Fruit fly (Drosophila melanogaster) whole organism, embryonic: ENCODE measurements around the gene POLDIP2.

Experiments used
- Aef1 ChIP-seq: fragments of 200-800 bp; sonication (Bioruptor generic); IDR thresholded peaks from 3 replicates; pipeline ENCODE4 v1.3.6; 2022; ENCODE audit warnings: missing biosample characterization, missing genetic modification characterization
- Atf-2 ChIP-seq: fragments of 200-800 bp; sonication (Bioruptor generic); optimal IDR thresholded peaks from 2 replicates; lab custom pipeline; 2016; ENCODE audit warnings: missing biosample characterization, missing genetic modification characterization
- B-H1 ChIP-seq: fragments of 200-800 bp; sonication (Bioruptor generic); IDR thresholded peaks from 3 replicates; pipeline ENCODE4 v1.3.6; 2022; ENCODE audit warnings: missing biosample characterization, missing genetic modification characterization
- CG1024 ChIP-seq: fragments of 200-800 bp; sonication (Bioruptor generic); IDR thresholded peaks from 2 replicates; pipeline ENCODE4 v1.3.6; 2022; ENCODE audit warnings: missing biosample characterization, missing genetic modification characterization
- CG10431 ChIP-seq: fragments of 200-800 bp; sonication (Bioruptor generic); optimal IDR thresholded peaks from 3 replicates; lab custom pipeline; 2018; ENCODE audit warnings: missing biosample characterization, mild to moderate bottlenecking, missing genetic modification characterization
- CG10979 ChIP-seq: fragments of 200-800 bp; sonication (Bioruptor generic); optimal IDR thresholded peaks from 2 replicates; lab custom pipeline; 2018; ENCODE audit warnings: missing biosample characterization, mild to moderate bottlenecking, missing genetic modification characterization, moderate library complexity
- CG12155 ChIP-seq: fragments of 200-800 bp; sonication (Bioruptor generic); optimal IDR thresholded peaks from 3 replicates; lab custom pipeline; 2016; ENCODE audit warnings: missing biosample characterization, missing genetic modification characterization
- CG12219 ChIP-seq: fragments of 200-800 bp; sonication (Bioruptor generic); optimal IDR thresholded peaks from 3 replicates; lab custom pipeline; 2018; ENCODE audit warnings: missing biosample characterization, mild to moderate bottlenecking, missing genetic modification characterization
- CG14860 ChIP-seq: fragments of 200-800 bp; sonication (Bioruptor generic); IDR thresholded peaks from 3 replicates; pipeline ENCODE4 v1.3.6; 2022; ENCODE audit warnings: missing biosample characterization, missing genetic modification characterization; ENCODE audit not compliant: partially characterized antibody
- CG31441 ChIP-seq: fragments of 200-800 bp; sonication (Bioruptor generic); IDR thresholded peaks from 2 replicates; pipeline ENCODE4 v1.3.6; 2022; ENCODE audit warnings: missing biosample characterization, missing genetic modification characterization
- CG32772 ChIP-seq: fragments of 200-800 bp; sonication (Bioruptor generic); IDR thresholded peaks from 2 replicates; pipeline ENCODE4 v1.3.6; 2022; ENCODE audit warnings: missing biosample characterization, missing genetic modification characterization
- CG3407 ChIP-seq: fragments of 200-800 bp; sonication (Bioruptor generic); optimal IDR thresholded peaks from 2 replicates; lab custom pipeline; 2018; ENCODE audit warnings: missing biosample characterization, mild to moderate bottlenecking, missing genetic modification characterization
- CG3726 ChIP-seq: fragments of 200-800 bp; sonication (Bioruptor generic); IDR thresholded peaks from 3 replicates; pipeline ENCODE4, ENCODE4 v1.3.6; 2022; ENCODE audit warnings: missing biosample characterization, missing genetic modification characterization
- CG3995 ChIP-seq: fragments of 200-800 bp; sonication (Bioruptor generic); optimal IDR thresholded peaks from 3 replicates; lab custom pipeline; 2016; ENCODE audit warnings: missing biosample characterization, missing genetic modification characterization
- CG42726 ChIP-seq: fragments of 200-800 bp; sonication (Bioruptor generic); IDR thresholded peaks from 2 replicates; pipeline ENCODE4 v1.3.6; 2022; ENCODE audit warnings: missing biosample characterization, missing genetic modification characterization; ENCODE audit not compliant: partially characterized antibody
- CG5953 ChIP-seq: fragments of 200-800 bp; sonication (Bioruptor generic); IDR thresholded peaks from 2 replicates; pipeline ENCODE4 v1.3.6; 2022; ENCODE audit warnings: missing biosample characterization, missing genetic modification characterization
- CG7745 ChIP-seq: fragments of 200-800 bp; sonication (Bioruptor generic); optimal IDR thresholded peaks from 2 replicates; lab custom pipeline; 2018; ENCODE audit warnings: missing biosample characterization, mild to moderate bottlenecking, missing genetic modification characterization, moderate library complexity
- CG8765 ChIP-seq: fragments of 200-800 bp; sonication (Bioruptor generic); IDR thresholded peaks from 2 replicates; pipeline ENCODE4 v1.3.6; 2022; ENCODE audit warnings: missing biosample characterization, missing genetic modification characterization
- D ChIP-seq, 2 experiments: fragments of 200-800 bp in 1 of 2; fragments of >200 bp in 1 of 2; sonication (Bioruptor generic) in 1 of 2; optimal IDR thresholded peaks; 2 replicates in 1 of 2; 3 replicates in 1 of 2; lab custom pipeline; 2017; ENCODE audit warnings: mild to moderate bottlenecking in 1 of 2, missing biosample characterization in 1 of 2, missing genetic modification characterization in 1 of 2, missing genetic modification reagents in 1 of 2
- Doc2 ChIP-seq: fragments of 200-800 bp; sonication (Bioruptor generic); IDR thresholded peaks from 2 replicates; pipeline ENCODE4 v1.3.6; 2022; ENCODE audit warnings: missing biosample characterization, missing genetic modification characterization
- Dref ChIP-seq: fragments of 200-800 bp; sonication (Bioruptor generic); IDR thresholded peaks from 2 replicates; pipeline ENCODE4 v1.3.6; 2022; ENCODE audit warnings: missing biosample characterization, missing genetic modification characterization
- Fer3 ChIP-seq: fragments of 200-800 bp; sonication (Bioruptor generic); optimal IDR thresholded peaks from 2 replicates; lab custom pipeline; 2018; ENCODE audit warnings: missing biosample characterization, mild to moderate bottlenecking, missing genetic modification characterization, moderate library complexity
- HHEX ChIP-seq: fragments of 200-800 bp; sonication (Bioruptor generic); optimal IDR thresholded peaks from 3 replicates; lab custom pipeline; 2017; ENCODE audit warnings: missing biosample characterization, mild to moderate bottlenecking, missing genetic modification characterization, missing genetic modification reagents
- HmgZ ChIP-seq: fragments of 200-800 bp; sonication (Bioruptor generic); optimal IDR thresholded peaks from 2 replicates; lab custom pipeline; 2018; ENCODE audit warnings: missing biosample characterization, mild to moderate bottlenecking, missing genetic modification characterization
- Hmx ChIP-seq: fragments of 200-800 bp; sonication (Bioruptor generic); optimal IDR thresholded peaks from 2 replicates; lab custom pipeline; 2016; ENCODE audit warnings: missing biosample characterization, missing genetic modification characterization
- Hr39 ChIP-seq: fragments of >200 bp; optimal IDR thresholded peaks from 2 replicates; lab custom pipeline; 2017
- Hr78 ChIP-seq, 2 experiments: fragments of 200-800 bp in 1 of 2; fragments of >200 bp in 1 of 2; sonication (Bioruptor generic) in 1 of 2; optimal IDR thresholded peaks; 2 replicates each; lab custom pipeline; 2017 to 2019; ENCODE audit warnings: missing biosample characterization in 2 of 2, missing genetic modification characterization in 2 of 2, mild to moderate bottlenecking in 1 of 2, moderate library complexity in 1 of 2
- Nf-YB ChIP-seq: fragments of 200-800 bp; sonication (Bioruptor generic); optimal IDR thresholded peaks from 3 replicates; lab custom pipeline; 2019; ENCODE audit warnings: missing biosample characterization, mild to moderate bottlenecking, missing genetic modification characterization, moderate library complexity
- Poxn ChIP-seq: fragments of 200-800 bp; sonication (Bioruptor generic); IDR thresholded peaks from 2 replicates; pipeline ENCODE4 v1.3.6; 2022; ENCODE audit warnings: missing biosample characterization, missing genetic modification characterization
- Vsx1 ChIP-seq: fragments of 200-800 bp; sonication (Bioruptor generic); optimal IDR thresholded peaks from 2 replicates; lab custom pipeline; 2017; ENCODE audit warnings: missing biosample characterization, mild to moderate bottlenecking, missing genetic modification characterization, missing genetic modification reagents
- ase ChIP-seq: fragments of 200-800 bp; sonication (Bioruptor generic); IDR thresholded peaks from 3 replicates; pipeline ENCODE4 v1.3.6; 2022; ENCODE audit warnings: missing biosample characterization, missing genetic modification characterization
- br ChIP-seq: fragments of >200 bp; optimal IDR thresholded peaks from 2 replicates; lab custom pipeline; 2017
- caup ChIP-seq: fragments of 200-800 bp; sonication (Bioruptor generic); optimal IDR thresholded peaks from 3 replicates; lab custom pipeline; 2017; ENCODE audit warnings: missing biosample characterization, mild to moderate bottlenecking, missing genetic modification characterization, moderate library complexity; ENCODE audit not compliant: severe bottlenecking
- chn ChIP-seq: fragments of 200-800 bp; sonication (Bioruptor generic); optimal IDR thresholded peaks from 2 replicates; lab custom pipeline; 2016; ENCODE audit warnings: missing biosample characterization, missing genetic modification characterization
- corto ChIP-seq: fragments of 200-800 bp; sonication (Bioruptor generic); optimal IDR thresholded peaks from 2 replicates; lab custom pipeline; 2016; ENCODE audit warnings: missing biosample characterization, mild to moderate bottlenecking, missing genetic modification characterization, moderate library complexity
- crol ChIP-seq: fragments of 200-800 bp; sonication (Bioruptor generic); IDR thresholded peaks from 2 replicates; pipeline ENCODE4 v1.3.6; 2022; ENCODE audit warnings: missing biosample characterization, missing genetic modification characterization
- dpn ChIP-seq, 2 experiments: fragments of 200-800 bp; sonication (Bioruptor generic); optimal IDR thresholded peaks; 3 replicates each; lab custom pipeline; 2016; ENCODE audit warnings: missing biosample characterization in 2 of 2, missing genetic modification characterization in 2 of 2
- en ChIP-seq: fragments of 200-800 bp; sonication (Bioruptor generic); optimal IDR thresholded peaks from 2 replicates; lab custom pipeline; 2016; ENCODE audit warnings: missing biosample characterization, missing genetic modification characterization
- ewg ChIP-seq: fragments of 200-800 bp; sonication (Bioruptor generic); optimal IDR thresholded peaks from 3 replicates; lab custom pipeline; 2017; ENCODE audit warnings: mild to moderate bottlenecking, missing biosample characterization, missing genetic modification reagents, missing genetic modification characterization
- gce ChIP-seq: fragments of 200-800 bp; sonication (Bioruptor generic); IDR thresholded peaks from 3 replicates; pipeline ENCODE4 v1.3.6; 2022; ENCODE audit warnings: missing biosample characterization, missing genetic modification characterization
- gcm2 ChIP-seq: fragments of 200-800 bp; sonication (Bioruptor generic); optimal IDR thresholded peaks from 2 replicates; lab custom pipeline; 2016; ENCODE audit warnings: missing biosample characterization, missing genetic modification characterization
- jing ChIP-seq: fragments of 200-800 bp; sonication (Bioruptor generic); optimal IDR thresholded peaks from 2 replicates; lab custom pipeline; 2018; ENCODE audit warnings: missing biosample characterization, mild to moderate bottlenecking, missing genetic modification characterization
- kni ChIP-seq: fragments of 200-800 bp; sonication (Bioruptor generic); optimal IDR thresholded peaks from 3 replicates; lab custom pipeline; 2017; ENCODE audit warnings: mild to moderate bottlenecking, missing biosample characterization, missing genetic modification reagents, missing genetic modification characterization
- knrl ChIP-seq: fragments of 200-800 bp; sonication (Bioruptor generic); IDR thresholded peaks from 3 replicates; pipeline ENCODE4 v1.3.6; 2022; ENCODE audit warnings: missing biosample characterization, missing genetic modification characterization; ENCODE audit not compliant: partially characterized antibody
- maf-S ChIP-seq: fragments of 200-800 bp; sonication (Bioruptor generic); optimal IDR thresholded peaks from 2 replicates; lab custom pipeline; 2016; ENCODE audit warnings: missing biosample characterization, missing genetic modification characterization
- org-1 ChIP-seq: fragments of 200-800 bp; sonication (Bioruptor generic); optimal IDR thresholded peaks from 2 replicates; lab custom pipeline; 2017; ENCODE audit warnings: missing biosample characterization, missing genetic modification characterization
- pan ChIP-seq, 4 experiments: fragments of >200 bp in 3 of 4; fragments of 200-800 bp in 1 of 4; sonication (Bioruptor generic) in 1 of 4; optimal IDR thresholded peaks in 3 of 4; IDR thresholded peaks in 1 of 4; 2 replicates each; pipeline versions ENCODE4 v1.3.6 to Lab custom; 2017 to 2022; ENCODE audit warnings: missing biosample characterization in 2 of 4, missing genetic modification characterization in 2 of 4, mixed read lengths in 1 of 4
- rib ChIP-seq: fragments of 200-800 bp; sonication (Bioruptor generic); IDR thresholded peaks from 2 replicates; pipeline ENCODE4 v1.3.6; 2022; ENCODE audit warnings: missing biosample characterization, missing genetic modification characterization
- slbo ChIP-seq: fragments of 200-800 bp; sonication (Bioruptor generic); IDR thresholded peaks from 2 replicates; pipeline ENCODE4 v1.3.6; 2022; ENCODE audit warnings: missing biosample characterization, missing genetic modification characterization
- slou ChIP-seq: fragments of 200-800 bp; sonication (Bioruptor generic); optimal IDR thresholded peaks from 3 replicates; lab custom pipeline; 2016; ENCODE audit warnings: missing biosample characterization, missing genetic modification characterization
- usp ChIP-seq: fragments of >200 bp; optimal IDR thresholded peaks from 2 replicates; lab custom pipeline; 2017; ENCODE audit warnings: missing biosample characterization, missing genetic modification characterization

POLDIP2 gene

DNA sequence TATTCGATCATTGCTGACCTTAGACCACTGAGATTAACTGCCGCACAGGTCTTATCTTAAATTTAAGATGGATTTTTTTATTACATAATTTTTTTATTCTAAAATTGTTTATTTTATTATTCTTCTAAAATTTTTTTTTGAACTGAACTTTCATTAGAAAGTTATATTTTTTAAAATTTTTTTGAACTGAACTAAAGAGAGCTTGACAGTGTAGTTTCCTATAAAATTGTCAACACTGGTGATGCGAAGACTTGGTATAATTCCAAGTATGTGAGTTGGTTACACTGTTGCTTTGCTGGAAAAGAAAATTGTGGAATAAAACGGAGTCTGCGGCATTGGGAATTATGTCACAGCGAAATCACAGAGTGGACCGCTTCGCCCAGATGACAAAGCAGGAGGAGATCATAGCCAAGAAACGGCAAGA, 17.7 kb downstream of the POLDIP2 start, which contains the start of gene CG31550 (continued):
- TF ChIP-seq Atf-2 (GFP tag; lab: Kevin White, UChicago) (peak; percentile 9), CG31441 (GFP tag; lab: Robert Waterston, UW) (peak; percentile 81), slou (GFP tag; lab: Kevin White, UChicago) (no peak), gcm2 (GFP tag; lab: Kevin White, UChicago) (no peak), Poxn (GFP tag; lab: Robert Waterston, UW) (no peak), Aef1 (GFP tag; lab: Robert Waterston, UW) (peak; percentile 71), pan (optimal IDR thresholded peaks at IDR 0.05; lab: Kevin White, UChicago) (no peak), pan (GFP tag; optimal IDR thresholded peaks at IDR 0.05 in 1 of 2, IDR thresholded peaks at IDR 0.05 in 1 of 2) (peak in 1 of 2 experiments; percentile 77), CG14860 (GFP tag; lab: Robert Waterston, UW) (no peak), dpn (GFP tag; optimal IDR thresholded peaks at IDR 0.05; lab: Kevin White, UChicago) (peak; percentile 44 to 77), D (optimal IDR thresholded peaks at IDR 0.05; lab: Kevin White, UChicago) (no peak), D (GFP tag; optimal IDR thresholded peaks at IDR 0.05; lab: Kevin White, UChicago) (no peak), CG7745 (no peak), CG10979 (tag; lab: Kevin White, UChicago) (peak; percentile 62), Hr39 (lab: Kevin White, UChicago) (no peak), CG42726 (GFP tag; lab: Robert Waterston, UW) (no peak), CG10431 (GFP tag; lab: Kevin White, UChicago) (no peak), crol (no peak), ewg (GFP tag; lab: Kevin White, UChicago) (peak; percentile 42), Fer3 (peak; percentile 74), caup (GFP tag; lab: Kevin White, UChicago) (peak; percentile 49), ase (GFP tag; lab: Robert Waterston, UW) (peak; percentile 68), CG32772 (GFP tag; lab: Robert Waterston, UW) (peak; percentile 68), CG3995 (GFP tag; lab: Kevin White, UChicago) (peak; percentile 14), Vsx1 (no peak), CG3726 (no peak), kni (GFP tag; lab: Kevin White, UChicago) (no peak), maf-S (GFP tag; lab: Kevin White, UChicago) (peak; percentile 21), gce (GFP tag; lab: Robert Waterston, UW) (0 out of 3 replicates have a peak, but pooled peaks have one; percentile 44), org-1 (GFP tag; lab: Kevin White, UChicago) (no peak), HmgZ (tag; lab: Kevin White, UChicago) (peak; percentile 40), jing (GFP tag; lab: Kevin White, UChicago) (no peak), en (GFP tag; lab: Kevin White, UChicago) (no peak), knrl (no peak), Doc2 (GFP tag; lab: Robert Waterston, UW) (no peak), Dref (GFP tag; lab: Robert Waterston, UW) (no peak), CG12219 (GFP tag; lab: Kevin White, UChicago) (no peak), usp (no peak), CG8765 (GFP tag; lab: Robert Waterston, UW) (no peak), Hr78 (GFP tag; optimal IDR thresholded peaks at IDR 0.05; lab: Kevin White, UChicago) (no peak), CG12155 (GFP tag; lab: Kevin White, UChicago) (peak; percentile 64), CG1024 (GFP tag; lab: Robert Waterston, UW) (peak; percentile 59; the same call in 1 of the 2 replicates), CG3407 (no peak), Hmx (GFP tag; lab: Kevin White, UChicago) (no peak), corto (GFP tag; lab: Kevin White, UChicago) (no peak), HHEX (peak; percentile 40), Nf-YB (peak; percentile 42), chn (GFP tag; lab: Kevin White, UChicago) (peak; percentile 32), B-H1 (GFP tag; lab: Robert Waterston, UW) (peak; percentile 60), CG5953 (GFP tag; lab: Robert Waterston, UW) (peak; percentile 31; the same call in 1 of the 2 replicates), rib (GFP tag; lab: Robert Waterston, UW) (no peak), br (no peak), slbo (GFP tag; lab: Robert Waterston, UW) (peak; percentile 91)
